Worm (Caenorhabditis elegans) whole organism, L4 larva: ENCODE measurements around the gene fkb-4.

Experiments used
- D1046.2 ChIP-seq: fragments of 200-800 bp; sonication (Bioruptor generic); IDR thresholded peaks from 2 replicates; pipeline ENCODE4 v1.3.6; 2022; ENCODE audit warnings: missing genetic modification characterization, missing compliant biosample characterization
- F10B5.3 ChIP-seq: sonication (generic microtip); optimal IDR thresholded peaks from 2 replicates; lab custom pipeline; 2016; ENCODE audit warnings: mild to moderate bottlenecking, missing genetic modification characterization, missing compliant biosample characterization
- F26F4.8 ChIP-seq: fragments of 200-800 bp; sonication (Bioruptor generic); conservative IDR thresholded peaks from 2 replicates; pipeline ENCODE4 v1.3.6; 2022; ENCODE audit warnings: missing genetic modification characterization, missing compliant biosample characterization
- F44E2.7 ChIP-seq: fragments of 200-800 bp; sonication (Bioruptor generic); IDR thresholded peaks from 2 replicates; pipeline ENCODE4 v2.1.2; 2022; ENCODE audit warnings: missing genetic modification characterization, missing compliant biosample characterization
- F49E8.2 ChIP-seq: sonication (generic microtip); optimal IDR thresholded peaks from 2 replicates; lab custom pipeline; 2016; ENCODE audit warnings: missing compliant biosample characterization, mild to moderate bottlenecking, missing genetic modification characterization, borderline replicate concordance
- Y48G9A.11 ChIP-seq: fragments of 200-800 bp; sonication (Bioruptor generic); IDR thresholded peaks from 2 replicates; pipeline ENCODE4 v1.3.6; 2022; ENCODE audit warnings: missing genetic modification reagents, missing genetic modification characterization, missing compliant biosample characterization
- Y75B8A.6 ChIP-seq: fragments of 200-800 bp; sonication (Bioruptor generic); IDR thresholded peaks from 2 replicates; pipeline ENCODE4 v1.3.6; 2022; ENCODE audit warnings: missing genetic modification reagents, missing genetic modification characterization, missing compliant biosample characterization
- ZK546.5 ChIP-seq, 2 experiments: sonication (generic microtip); optimal IDR thresholded peaks; 2 replicates each; lab custom pipeline; 2017; ENCODE audit warnings: missing biosample characterization in 2 of 2, missing genetic modification characterization in 2 of 2
- aly-2 ChIP-seq: sonication (generic microtip); optimal IDR thresholded peaks from 2 replicates; lab custom pipeline; 2018; ENCODE audit warnings: missing biosample characterization, missing genetic modification characterization
- ama-1 ChIP-seq: fragments of 150-350 bp; optimal IDR thresholded peaks from 2 replicates; lab custom pipeline; 2014; ENCODE audit warnings: inconsistent platforms, mixed read lengths
- arid-1 ChIP-seq: fragments of 200-800 bp; sonication (Bioruptor generic); conservative IDR thresholded peaks from 2 replicates; pipeline ENCODE4 v1.3.6; 2022; ENCODE audit warnings: missing genetic modification reagents, missing genetic modification characterization, missing compliant biosample characterization
- ceh-20 ChIP-seq: fragments of 200-800 bp; sonication (Bioruptor generic); IDR thresholded peaks from 2 replicates; pipeline ENCODE4 v1.3.6; 2022; ENCODE audit warnings: missing genetic modification reagents, missing genetic modification characterization, missing compliant biosample characterization
- ceh-44 ChIP-seq: fragments of 200-800 bp; sonication (Bioruptor generic); IDR thresholded peaks from 2 replicates; pipeline ENCODE4 v1.3.6; 2022; ENCODE audit warnings: missing genetic modification reagents, missing genetic modification characterization, missing compliant biosample characterization
- ceh-82 ChIP-seq: sonication (generic microtip); optimal IDR thresholded peaks from 2 replicates; lab custom pipeline; 2017; ENCODE audit warnings: missing biosample characterization, missing genetic modification characterization
- cey-2 ChIP-seq: sonication (generic microtip); optimal IDR thresholded peaks from 3 replicates; lab custom pipeline; 2017; ENCODE audit warnings: missing genetic modification characterization, mild to moderate bottlenecking, missing compliant biosample characterization, antibody characterized with exemption, borderline replicate concordance; ENCODE audit not compliant: insufficient read depth
- daf-8 ChIP-seq: fragments of 200-800 bp; sonication (Bioruptor generic); IDR thresholded peaks from 2 replicates; pipeline ENCODE4 v1.3.6; 2022; ENCODE audit warnings: missing genetic modification characterization, missing compliant biosample characterization
- dmd-6 ChIP-seq: fragments of 200-800 bp; sonication (Bioruptor generic); IDR thresholded peaks from 2 replicates; pipeline ENCODE4 v1.3.6; 2022; ENCODE audit warnings: missing genetic modification reagents, missing genetic modification characterization, missing compliant biosample characterization
- dmd-8 ChIP-seq: fragments of 200-800 bp; sonication (Bioruptor generic); IDR thresholded peaks from 2 replicates; pipeline ENCODE4 v1.3.6; 2022; ENCODE audit warnings: missing genetic modification characterization, missing compliant biosample characterization
- dmd-9 ChIP-seq: fragments of 200-800 bp; sonication (Bioruptor generic); IDR thresholded peaks from 2 replicates; pipeline ENCODE4 v1.3.6; 2022; ENCODE audit warnings: missing genetic modification reagents, missing genetic modification characterization, missing compliant biosample characterization
- dpl-1 ChIP-seq: fragments of 150-350 bp; optimal IDR thresholded peaks from 2 replicates; lab custom pipeline; 2014; ENCODE audit warnings: missing biosample characterization, missing genetic modification reagents, missing genetic modification characterization
- duxl-1 ChIP-seq: sonication (generic microtip); optimal IDR thresholded peaks from 2 replicates; lab custom pipeline; 2016; ENCODE audit warnings: mild to moderate bottlenecking, missing genetic modification characterization, moderate library complexity, missing compliant biosample characterization; ENCODE audit not compliant: poor library complexity
- fkh-10 ChIP-seq: fragments of 150-350 bp; optimal IDR thresholded peaks from 2 replicates; lab custom pipeline; 2014; ENCODE audit warnings: missing biosample characterization, missing genetic modification reagents, missing genetic modification characterization
- fos-1 ChIP-seq: fragments of 150-350 bp; optimal IDR thresholded peaks from 2 replicates; lab custom pipeline; 2014; ENCODE audit warnings: missing biosample characterization, missing genetic modification characterization
- hlh-30 ChIP-seq: sonication (generic microtip); optimal IDR thresholded peaks from 2 replicates; lab custom pipeline; 2017; ENCODE audit warnings: antibody characterized with exemption, mild to moderate bottlenecking, missing genetic modification characterization, missing compliant biosample characterization; ENCODE audit not compliant: insufficient read depth
- hmg-1.1 ChIP-seq: fragments of 200-800 bp; sonication (Bioruptor generic); IDR thresholded peaks from 2 replicates; pipeline ENCODE4 v1.3.6; 2022; ENCODE audit warnings: missing genetic modification reagents, missing genetic modification characterization, missing compliant biosample characterization
- jun-1 ChIP-seq: fragments of 150-350 bp; optimal IDR thresholded peaks from 2 replicates; lab custom pipeline; 2014; ENCODE audit warnings: missing biosample characterization, missing genetic modification reagents, missing genetic modification characterization
- lin-1 ChIP-seq: fragments of 200-800 bp; sonication (Bioruptor generic); IDR thresholded peaks from 2 replicates; pipeline ENCODE4 v1.3.6; 2022; ENCODE audit warnings: missing genetic modification reagents, missing genetic modification characterization, missing compliant biosample characterization
- lin-39 ChIP-seq: fragments of 150-350 bp; optimal IDR thresholded peaks from 2 replicates; lab custom pipeline; 2014; ENCODE audit warnings: missing biosample characterization, missing genetic modification reagents, missing genetic modification characterization
- mep-1 ChIP-seq: fragments of 150-350 bp; sonication (generic microtip); optimal IDR thresholded peaks from 3 replicates; lab custom pipeline; 2014; ENCODE audit warnings: missing biosample characterization, missing genetic modification characterization
- mes-2 ChIP-seq: sonication (generic microtip); optimal IDR thresholded peaks from 2 replicates; lab custom pipeline; 2016; ENCODE audit warnings: missing genotype, mild to moderate bottlenecking, missing genetic modification characterization, missing compliant biosample characterization; ENCODE audit not compliant: poor library complexity, severe bottlenecking
- mxl-2 ChIP-seq: fragments of 200-800 bp; sonication (Bioruptor generic); conservative IDR thresholded peaks from 2 replicates; pipeline ENCODE4 v1.3.6; 2022; ENCODE audit warnings: missing genetic modification reagents, missing genetic modification characterization, missing compliant biosample characterization
- nhr-10 ChIP-seq: fragments of 150-350 bp; optimal IDR thresholded peaks from 2 replicates; lab custom pipeline; 2014; ENCODE audit warnings: missing biosample characterization, missing genetic modification characterization
- nhr-102 ChIP-seq: sonication (generic microtip); optimal IDR thresholded peaks from 2 replicates; lab custom pipeline; 2016; ENCODE audit warnings: mild to moderate bottlenecking, missing genetic modification characterization, moderate library complexity, missing compliant biosample characterization
- nhr-11 ChIP-seq: fragments of 150-350 bp; optimal IDR thresholded peaks from 2 replicates; lab custom pipeline; 2014; ENCODE audit warnings: missing biosample characterization, missing genetic modification characterization
- nhr-25 ChIP-seq: sonication (generic microtip); optimal IDR thresholded peaks from 2 replicates; lab custom pipeline; 2017; ENCODE audit warnings: missing genetic modification characterization, mild to moderate bottlenecking, missing compliant biosample characterization, antibody characterized with exemption, moderate library complexity, borderline replicate concordance; ENCODE audit not compliant: insufficient read depth
- nhr-28 ChIP-seq: fragments of 150-350 bp; optimal IDR thresholded peaks from 2 replicates; lab custom pipeline; 2014; ENCODE audit warnings: missing biosample characterization, missing genetic modification characterization
- nhr-48 ChIP-seq: sonication (generic microtip); optimal IDR thresholded peaks from 2 replicates; lab custom pipeline; 2016; ENCODE audit warnings: mild to moderate bottlenecking, missing genetic modification characterization, missing compliant biosample characterization
- pqm-1 ChIP-seq: sonication (generic microtip); optimal IDR thresholded peaks from 2 replicates; lab custom pipeline; 2017; ENCODE audit warnings: missing biosample characterization, missing genetic modification characterization
- rbr-2 ChIP-seq: sonication (generic microtip); optimal IDR thresholded peaks from 2 replicates; lab custom pipeline; 2016; ENCODE audit warnings: missing genotype, missing genetic modification characterization, missing compliant biosample characterization
- skn-1 ChIP-seq: fragments of 150-350 bp; optimal IDR thresholded peaks from 2 replicates; lab custom pipeline; 2014; ENCODE audit warnings: missing biosample characterization, missing genetic modification characterization
- snpc-4 ChIP-seq: fragments of 150-350 bp; optimal IDR thresholded peaks from 2 replicates; lab custom pipeline; 2014; ENCODE audit warnings: missing biosample characterization, missing genetic modification characterization
- spr-1 ChIP-seq: sonication (generic microtip); optimal IDR thresholded peaks from 2 replicates; lab custom pipeline; 2016; ENCODE audit warnings: mild to moderate bottlenecking, missing genetic modification characterization, missing compliant biosample characterization
- spr-3 ChIP-seq: fragments of 200-800 bp; sonication (Bioruptor generic); optimal IDR thresholded peaks from 2 replicates; lab custom pipeline; 2018; ENCODE audit warnings: mild to moderate bottlenecking, missing genetic modification characterization, missing compliant biosample characterization
- tag-97 ChIP-seq: fragments of 200-800 bp; sonication (Bioruptor generic); IDR thresholded peaks from 2 replicates; pipeline ENCODE4 v1.3.6; 2022; ENCODE audit warnings: missing genetic modification characterization, missing compliant biosample characterization
- unc-130 ChIP-seq: sonication (generic microtip); optimal IDR thresholded peaks from 2 replicates; lab custom pipeline; 2016; ENCODE audit warnings: missing genetic modification reagents, missing genetic modification characterization, missing compliant biosample characterization
- zfp-3 ChIP-seq: fragments of 200-800 bp; sonication (Bioruptor generic); conservative IDR thresholded peaks from 2 replicates; pipeline ENCODE4 v1.3.6; 2022; ENCODE audit warnings: missing genetic modification reagents, missing genetic modification characterization, missing compliant biosample characterization
- zip-2 ChIP-seq: fragments of 150-350 bp; optimal IDR thresholded peaks from 2 replicates; lab custom pipeline; 2014; ENCODE audit warnings: missing biosample characterization, missing genetic modification characterization
- ztf-7 ChIP-seq: fragments of 150-350 bp; optimal IDR thresholded peaks from 2 replicates; lab custom pipeline; 2014; ENCODE audit warnings: missing biosample characterization, missing genetic modification characterization

fkb-4 gene

ce11 chrV:12744979-12745378 is 41.9 kb downstream of the fkb-4 start, which contains the start of gene C15C8.7 (continued):
- TF ChIP-seq skn-1 (tag; lab: Kevin White, UChicago) (no peak), spr-3 (GFP tag; lab: Kevin White, UChicago) (no peak), nhr-48 (no peak), jun-1 (tag; lab: Kevin White, UChicago) (no peak), lin-39 (tag; lab: Kevin White, UChicago) (no peak), cey-2 (tag; lab: Kevin White, UChicago) (no peak), dpl-1 (GFP tag; lab: Kevin White, UChicago) (no peak), dmd-6 (GFP tag; lab: Robert Waterston, UW) (peak; percentile 46; the same call in 1 of the 2 replicates), hmg-1.1 (no peak), mep-1 (tag; lab: Kevin White, UChicago) (peak; percentile 1), F26F4.8 (GFP tag; lab: Robert Waterston, UW) (no peak), duxl-1 (tag; lab: Kevin White, UChicago) (no peak)

- TF ChIP-seq mes-2 (peak; percentile 69), ZK546.5 (tag; optimal IDR thresholded peaks at IDR 0.05; lab: Kevin White, UChicago) (no peak), spr-1 (tag; lab: Kevin White, UChicago) (peak; percentile 2), snpc-4 (no peak), ama-1 (lab: Kevin White, UChicago) (no peak), zip-2 (tag; lab: Kevin White, UChicago) (no peak), dmd-6 (GFP tag; lab: Robert Waterston, UW) (no peak), lin-39 (tag; lab: Kevin White, UChicago) (no peak), zfp-3 (GFP tag; lab: Robert Waterston, UW) (no peak), ceh-20 (GFP tag; lab: Robert Waterston, UW) (no peak), Y48G9A.11 (GFP tag; lab: Robert Waterston, UW) (no peak), tag-97 (GFP tag; lab: Robert Waterston, UW) (no peak), jun-1 (tag; lab: Kevin White, UChicago) (no peak), nhr-11 (tag; lab: Kevin White, UChicago) (no peak), dpl-1 (GFP tag; lab: Kevin White, UChicago) (no peak), unc-130 (GFP tag; lab: Kevin White, UChicago) (no peak), nhr-102 (tag; lab: Kevin White, UChicago) (peak; percentile 49), nhr-25 (tag; lab: Kevin White, UChicago) (no peak), F49E8.2 (tag; lab: Kevin White, UChicago) (no peak), aly-2 (no peak), D1046.2 (GFP tag; lab: Robert Waterston, UW) (no peak), lin-1 (GFP tag; lab: Robert Waterston, UW) (no peak), fkh-10 (no peak), ceh-44 (GFP tag; lab: Robert Waterston, UW) (no peak), dmd-9 (GFP tag; lab: Robert Waterston, UW) (no peak), mxl-2 (GFP tag; lab: Robert Waterston, UW) (no peak), hlh-30 (tag; lab: Kevin White, UChicago) (no peak), ztf-7 (tag; lab: Kevin White, UChicago) (no peak), Y75B8A.6 (GFP tag; lab: Robert Waterston, UW) (no peak), rbr-2 (tag; lab: Kevin White, UChicago) (no peak), daf-8 (GFP tag; lab: Robert Waterston, UW) (no peak), nhr-28 (tag; lab: Kevin White, UChicago) (no peak), ceh-82 (tag; lab: Kevin White, UChicago) (no peak), F44E2.7 (GFP tag; lab: Robert Waterston, UW) (no peak), nhr-10 (tag; lab: Kevin White, UChicago) (peak; percentile 29), F26F4.8 (GFP tag; lab: Robert Waterston, UW) (no peak), pqm-1 (tag; lab: Kevin White, UChicago) (peak; percentile 28), arid-1 (GFP tag; lab: Robert Waterston, UW) (no peak), dmd-8 (GFP tag; lab: Robert Waterston, UW) (no peak), fos-1 (tag; lab: Kevin White, UChicago) (no peak), F10B5.3 (tag; lab: Kevin White, UChicago) (no peak)
Observed at ce11 chrV:12743778-12744502, 43.0 kb downstream of the fkb-4 start.
